Fruit fly (Drosophila melanogaster): Measurements from ENCODE around the gene CG8568.

- TF ChIP-seq CG8478 (optimal IDR thresholded peaks at IDR 0.05) (no peak), CTCF (optimal IDR thresholded peaks at IDR 0.05) (no peak)
Measured at dm6 chrX:17452443-17452842, at the start of gene CG8568.
